Fruit fly (Drosophila melanogaster) whole organism, pupa: ENCODE data around the gene mRpL23.

ENCODE experiments used
- CG10348 ChIP-seq: fragments of 200-800 bp; sonication (Bioruptor generic); IDR thresholded peaks from 2 replicates; pipeline ENCODE4 v1.3.6; 2022; ENCODE audit warnings: missing biosample characterization, missing genetic modification characterization
- CG12605 ChIP-seq: fragments of 200-800 bp; sonication (Bioruptor generic); IDR thresholded peaks from 2 replicates; pipeline ENCODE4 v1.3.6; 2022; ENCODE audit warnings: missing biosample characterization, missing genetic modification characterization
- CG13204 ChIP-seq: fragments of 200-800 bp; sonication (Bioruptor generic); optimal IDR thresholded peaks from 2 replicates; lab custom pipeline; 2018; ENCODE audit warnings: missing biosample characterization, mild to moderate bottlenecking, missing genetic modification characterization, moderate library complexity
- CG14655 ChIP-seq: fragments of 200-800 bp; sonication (Bioruptor generic); optimal IDR thresholded peaks from 3 replicates; lab custom pipeline; 2017; ENCODE audit warnings: mild to moderate bottlenecking, missing biosample characterization, missing genetic modification reagents, missing genetic modification characterization
- CG15710 ChIP-seq: fragments of 200-800 bp; sonication (Bioruptor generic); optimal IDR thresholded peaks from 2 replicates; lab custom pipeline; 2018; ENCODE audit warnings: missing biosample characterization, mild to moderate bottlenecking, missing genetic modification characterization, moderate library complexity
- CG17806 ChIP-seq: fragments of 200-800 bp; sonication (Bioruptor generic); optimal IDR thresholded peaks from 2 replicates; lab custom pipeline; 2018; ENCODE audit warnings: missing biosample characterization, mild to moderate bottlenecking, missing genetic modification characterization, moderate library complexity
- CG32121 ChIP-seq: fragments of 200-800 bp; sonication (Bioruptor generic); IDR thresholded peaks from 2 replicates; pipeline ENCODE4 v1.3.6; 2022; ENCODE audit warnings: missing biosample characterization, missing genetic modification characterization
- CG34367 ChIP-seq: fragments of 200-800 bp; sonication (Bioruptor generic); optimal IDR thresholded peaks from 2 replicates; lab custom pipeline; 2018; ENCODE audit warnings: missing biosample characterization, mild to moderate bottlenecking, missing genetic modification characterization
- CG4496 ChIP-seq: fragments of 200-800 bp; sonication (Bioruptor generic); IDR thresholded peaks from 3 replicates; pipeline ENCODE4 v1.3.6; 2022; ENCODE audit warnings: missing biosample characterization, missing genetic modification characterization
- CG8159 ChIP-seq: fragments of 200-800 bp; sonication (Bioruptor generic); optimal IDR thresholded peaks from 3 replicates; lab custom pipeline; 2018; ENCODE audit warnings: missing biosample characterization, mild to moderate bottlenecking, missing genetic modification characterization, moderate library complexity
- CG8301 ChIP-seq: fragments of 200-800 bp; sonication (Bioruptor generic); optimal IDR thresholded peaks from 2 replicates; lab custom pipeline; 2018; ENCODE audit warnings: missing biosample characterization, mild to moderate bottlenecking, missing genetic modification characterization
- CG9948 ChIP-seq: fragments of 200-800 bp; sonication (Bioruptor generic); optimal IDR thresholded peaks from 2 replicates; lab custom pipeline; 2018; ENCODE audit warnings: missing biosample characterization, mild to moderate bottlenecking, missing genetic modification characterization, moderate library complexity
- D1 ChIP-seq: fragments of 200-800 bp; sonication (Bioruptor generic); optimal IDR thresholded peaks from 2 replicates; lab custom pipeline; 2018; ENCODE audit warnings: missing biosample characterization, mild to moderate bottlenecking, missing genetic modification characterization, moderate library complexity
- EcR ChIP-seq: fragments of 200-800 bp; sonication (Bioruptor generic); optimal IDR thresholded peaks from 3 replicates; lab custom pipeline; 2019; ENCODE audit warnings: missing biosample characterization, missing genetic modification characterization, mild to moderate bottlenecking, moderate library complexity, missing genetic modification reagents
- Ets98B ChIP-seq: fragments of 200-800 bp; sonication (Bioruptor generic); IDR thresholded peaks from 2 replicates; pipeline ENCODE4 v1.3.6; 2022; ENCODE audit warnings: missing biosample characterization, missing genetic modification characterization
- Pif1A ChIP-seq: fragments of 200-800 bp; sonication (Bioruptor generic); optimal IDR thresholded peaks from 3 replicates; lab custom pipeline; 2016; ENCODE audit warnings: missing biosample characterization, missing genetic modification characterization
- Pif1B ChIP-seq: fragments of 200-800 bp; sonication (Bioruptor generic); optimal IDR thresholded peaks from 3 replicates; lab custom pipeline; 2016; ENCODE audit warnings: missing biosample characterization, missing genetic modification characterization
- Snoo ChIP-seq: fragments of 200-800 bp; sonication (Bioruptor generic); optimal IDR thresholded peaks from 3 replicates; lab custom pipeline; 2017; ENCODE audit warnings: missing biosample characterization, mild to moderate bottlenecking, missing genetic modification characterization, inconsistent platforms
- fd96Ca ChIP-seq: fragments of 200-800 bp; sonication (Bioruptor generic); IDR thresholded peaks from 3 replicates; pipeline ENCODE4 v1.3.6; 2022; ENCODE audit warnings: missing biosample characterization, missing genetic modification characterization
- gl ChIP-seq: fragments of 200-800 bp; sonication (Bioruptor generic); optimal IDR thresholded peaks from 2 replicates; lab custom pipeline; 2018; ENCODE audit warnings: missing biosample characterization, mild to moderate bottlenecking, missing genetic modification characterization
- rn ChIP-seq: fragments of 200-800 bp; sonication (Bioruptor generic); IDR thresholded peaks from 2 replicates; pipeline ENCODE4 v1.3.6; 2022; ENCODE audit warnings: missing biosample characterization, missing genetic modification characterization

The mRpL23 gene

dm6 chr3L:2390889-2391288, 17.4 kb upstream of the mRpL23 start, which contains the start of the genes CG32298 and CG32299:
TSS of gene CG32298 (minus strand) at chr3L:2390989.
TSS of gene CG32299 (minus strand) at chr3L:2390989.
- TF ChIP-seq fd96Ca (GFP tag; lab: Robert Waterston, UW) (no peak), CG8159 (tag; lab: Kevin White, UChicago) (no peak), D1 (no peak), Snoo (no peak), EcR (no peak), CG32121 (GFP tag; lab: Robert Waterston, UW) (no peak), gl (tag; lab: Kevin White, UChicago) (no peak)

dm6 chr3L:2388683-2389315, 15.3 kb upstream of the mRpL23 start, which contains the start of gene Mzt1:
TSS of gene Mzt1 (plus strand) at chr3L:2389265.
- no peak for TF ChIP-seq Pif1B (GFP tag; lab: Kevin White, UChicago)
- no peak for TF ChIP-seq D1
- TF ChIP-seq Ets98B (GFP tag; lab: Robert Waterston, UW): no peak
- no peak for TF ChIP-seq CG32121 (GFP tag; lab: Robert Waterston, UW)
- no peak for TF ChIP-seq CG8301 (tag; lab: Kevin White, UChicago)
- no peak for TF ChIP-seq CG12605 (GFP tag; lab: Robert Waterston, UW)
- TF ChIP-seq CG9948 (tag; lab: Kevin White, UChicago): no peak
- no peak for TF ChIP-seq CG13204 (GFP tag; lab: Kevin White, UChicago)
- no peak for TF ChIP-seq CG8159 (tag; lab: Kevin White, UChicago)
- no peak for TF ChIP-seq fd96Ca (GFP tag; lab: Robert Waterston, UW)
- TF ChIP-seq CG14655 (GFP tag; lab: Kevin White, UChicago): no peak
- no peak for TF ChIP-seq Pif1A (GFP tag; lab: Kevin White, UChicago)
- TF ChIP-seq CG15710 (tag; lab: Kevin White, UChicago): no peak
- no peak for TF ChIP-seq gl (tag; lab: Kevin White, UChicago)
- TF ChIP-seq, all 21 proteins: peak for 0

- TF ChIP-seq Pif1B (GFP tag; lab: Kevin White, UChicago) (peak; percentile 4), Snoo (no peak), Pif1A (GFP tag; lab: Kevin White, UChicago) (peak; percentile 12)
Observed at dm6 chr3L:2387816-2388215, 14.3 kb upstream of the mRpL23 start.

dm6 chr3L:2386433-2386832, 12.9 kb upstream of the mRpL23 start:
- no peak for TF ChIP-seq CG12605 (GFP tag; lab: Robert Waterston, UW)
- TF ChIP-seq fd96Ca (GFP tag; lab: Robert Waterston, UW): peak; percentile 71
- TF ChIP-seq CG9948 (tag; lab: Kevin White, UChicago): peak; percentile 68
- TF ChIP-seq Pif1A (GFP tag; lab: Kevin White, UChicago): peak; percentile 56
- no peak for TF ChIP-seq rn (GFP tag; lab: Robert Waterston, UW)
- TF ChIP-seq gl (tag; lab: Kevin White, UChicago): peak; percentile 49
- no peak for TF ChIP-seq Snoo
- TF ChIP-seq CG8159 (tag; lab: Kevin White, UChicago): peak; percentile 67
- no peak for TF ChIP-seq EcR
- TF ChIP-seq CG17806: peak; percentile 78
- TF ChIP-seq CG10348 (GFP tag; lab: Robert Waterston, UW): no peak
- TF ChIP-seq CG15710 (tag; lab: Kevin White, UChicago): peak; percentile 69
- TF ChIP-seq Pif1B (GFP tag; lab: Kevin White, UChicago): peak; percentile 72
- TF ChIP-seq CG14655 (GFP tag; lab: Kevin White, UChicago): peak; percentile 67
- TF ChIP-seq CG13204 (GFP tag; lab: Kevin White, UChicago): peak; percentile 65
- TF ChIP-seq CG4496: no peak
- TF ChIP-seq CG34367 (tag; lab: Kevin White, UChicago): peak; percentile 62
- no peak for TF ChIP-seq D1
- peak; percentile 45 for TF ChIP-seq CG8301 (tag; lab: Kevin White, UChicago)
- TF ChIP-seq CG32121 (GFP tag; lab: Robert Waterston, UW): 0 out of 2 replicates have a peak, but pooled peaks have one; percentile 31
- peak; percentile 61 for TF ChIP-seq Ets98B (GFP tag; lab: Robert Waterston, UW)
- TF ChIP-seq, all 21 proteins: peak for 14

- TF ChIP-seq CG8301 (tag; lab: Kevin White, UChicago): no peak
- TF ChIP-seq rn (GFP tag; lab: Robert Waterston, UW): no peak
- TF ChIP-seq gl (tag; lab: Kevin White, UChicago): no peak
- no peak for TF ChIP-seq CG10348 (GFP tag; lab: Robert Waterston, UW)
- no peak for TF ChIP-seq Snoo
- TF ChIP-seq fd96Ca (GFP tag; lab: Robert Waterston, UW): no peak
Observed at dm6 chr3L:2385325-2386007, 12.0 kb upstream of the mRpL23 start.

dm6 chr3L:2379472-2379871, 6.0 kb upstream of the mRpL23 start:
- TF ChIP-seq Ets98B (GFP tag; lab: Robert Waterston, UW): no peak
